Worm (Caenorhabditis elegans): ENCODE data around the gene pqn-54.

The pqn-54 gene

DNA sequence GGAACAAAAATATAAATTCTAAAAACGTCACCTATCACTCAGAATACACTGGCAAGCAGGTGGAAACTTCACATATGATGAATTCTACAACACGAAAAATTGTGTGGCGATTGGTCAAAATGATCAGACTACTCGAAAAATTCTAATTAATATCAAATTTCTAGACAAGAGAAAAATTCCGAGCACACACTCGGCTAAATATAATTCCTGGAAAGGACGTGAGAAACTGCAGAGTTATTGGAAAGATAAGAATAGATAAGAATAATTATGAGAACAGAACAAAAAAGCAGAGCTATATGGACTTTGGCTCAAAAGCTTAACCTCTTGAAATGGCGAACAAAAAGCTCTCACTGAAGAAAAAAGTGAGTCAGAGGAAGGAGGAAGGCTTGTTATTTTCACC is 22.5 kb downstream of the pqn-54 start:
- TF ChIP-seq nhr-43 (tag; optimal IDR thresholded peaks at IDR 0.05; ENCODE audit: poor library complexity, severe bottlenecking) (no peak), pha-4 (tag; optimal IDR thresholded peaks at IDR 0.05) (no peak), fkh-10 (GFP tag; optimal IDR thresholded peaks at IDR 0.05) (no peak), fos-1 (tag; optimal IDR thresholded peaks at IDR 0.05) (no peak), elt-2 (tag; optimal IDR thresholded peaks at IDR 0.05) (no peak), nhr-237 (tag; optimal IDR thresholded peaks at IDR 0.05) (no peak), ztf-4 (tag; optimal IDR thresholded peaks at IDR 0.05) (no peak), jun-1 (tag; optimal IDR thresholded peaks at IDR 0.05) (no peak), sea-2 (GFP tag; optimal IDR thresholded peaks at IDR 0.05) (no peak)

DNA sequence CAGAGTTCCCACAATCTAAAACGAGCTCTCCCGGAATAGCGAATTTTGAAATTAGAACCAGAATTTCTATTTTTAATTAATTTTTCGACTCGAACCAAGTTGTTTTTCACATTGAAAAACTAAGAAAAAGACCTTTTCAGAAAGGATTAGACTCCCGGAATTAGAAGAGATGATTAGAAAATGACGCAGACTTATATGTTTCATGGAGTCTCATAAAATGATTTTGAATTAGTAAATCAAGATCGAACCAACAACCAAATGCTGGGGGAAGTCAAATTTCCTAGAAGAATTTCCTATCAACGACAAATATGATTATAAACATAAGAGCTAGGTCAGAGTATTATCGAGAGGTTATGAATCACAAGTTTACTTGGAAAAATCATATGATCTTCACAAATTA is 23.9 kb downstream of the pqn-54 start:
- TF ChIP-seq lin-39 (tag; optimal IDR thresholded peaks at IDR 0.05) (no peak), fkh-10 (GFP tag; optimal IDR thresholded peaks at IDR 0.05) (no peak), unc-39 (tag; optimal IDR thresholded peaks at IDR 0.05) (no peak), sea-2 (GFP tag; optimal IDR thresholded peaks at IDR 0.05) (no peak), fkh-2 (tag; optimal IDR thresholded peaks at IDR 0.05) (no peak), tbx-2 (tag; optimal IDR thresholded peaks at IDR 0.05) (no peak), ztf-11 (tag; optimal IDR thresholded peaks at IDR 0.05) (no peak), nhr-67 (tag; optimal IDR thresholded peaks at IDR 0.05) (no peak), nhr-76 (tag; optimal IDR thresholded peaks at IDR 0.05) (no peak), elt-3 (tag; optimal IDR thresholded peaks at IDR 0.05) (no peak), nfya-1 (tag; optimal IDR thresholded peaks at IDR 0.05; ENCODE audit: insufficient read depth) (no peak), nhr-12 (tag; optimal IDR thresholded peaks at IDR 0.05) (no peak), nhr-237 (tag; optimal IDR thresholded peaks at IDR 0.05) (no peak), ceh-82 (tag; optimal IDR thresholded peaks at IDR 0.05) (no peak), daf-12 (tag; optimal IDR thresholded peaks at IDR 0.05) (no peak), mdl-1 (tag; optimal IDR thresholded peaks at IDR 0.05) (no peak), elt-2 (tag; optimal IDR thresholded peaks at IDR 0.05) (no peak)

DNA sequence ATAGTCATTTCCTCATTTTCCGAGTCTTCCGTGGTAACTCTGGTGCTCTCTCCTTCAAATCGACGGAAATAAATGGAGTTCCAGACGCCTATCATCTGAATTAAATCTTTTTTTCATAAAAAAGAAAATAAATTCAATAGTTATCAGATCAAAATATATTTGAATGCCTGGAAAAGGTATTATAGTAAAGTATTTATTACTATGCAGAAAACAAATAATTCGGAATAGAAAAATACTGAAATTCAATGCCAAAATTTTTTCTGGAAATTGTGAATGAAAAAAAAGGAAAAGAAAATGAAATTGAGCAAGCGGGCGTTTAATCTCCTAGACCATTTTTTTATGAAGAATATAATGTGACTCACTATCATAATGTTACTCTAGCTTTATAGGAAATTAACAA is 26.7 kb downstream of the pqn-54 start, which contains the start of gene C38C3.6:
C38C3.6 (minus strand) TSS at position 101 of the 400 bp plus-strand sequence.
- TF ChIP-seq nhr-77 (tag; optimal IDR thresholded peaks at IDR 0.05), result no peak
- TF ChIP-seq unc-62 (GFP tag; optimal IDR thresholded peaks at IDR 0.05), result no peak
- no peak for TF ChIP-seq nhr-25 (tag; optimal IDR thresholded peaks at IDR 0.05)
- TF ChIP-seq aly-2 (tag; optimal IDR thresholded peaks at IDR 0.05), result no peak
- TF ChIP-seq fos-1 (tag; optimal IDR thresholded peaks at IDR 0.05), result no peak
- TF ChIP-seq snpc-4 (tag; optimal IDR thresholded peaks at IDR 0.05), result no peak
- no peak for TF ChIP-seq ceh-82 (tag; optimal IDR thresholded peaks at IDR 0.05)
- TF ChIP-seq ama-1 (optimal IDR thresholded peaks at IDR 0.05), result no peak
- TF ChIP-seq ceh-28 (tag; optimal IDR thresholded peaks at IDR 0.05), result no peak
- TF ChIP-seq skn-1 (tag; optimal IDR thresholded peaks at IDR 0.05), result no peak
- no peak for TF ChIP-seq unc-39 (tag; optimal IDR thresholded peaks at IDR 0.05)
- TF ChIP-seq lin-15B (tag; optimal IDR thresholded peaks at IDR 0.05), result no peak

DNA sequence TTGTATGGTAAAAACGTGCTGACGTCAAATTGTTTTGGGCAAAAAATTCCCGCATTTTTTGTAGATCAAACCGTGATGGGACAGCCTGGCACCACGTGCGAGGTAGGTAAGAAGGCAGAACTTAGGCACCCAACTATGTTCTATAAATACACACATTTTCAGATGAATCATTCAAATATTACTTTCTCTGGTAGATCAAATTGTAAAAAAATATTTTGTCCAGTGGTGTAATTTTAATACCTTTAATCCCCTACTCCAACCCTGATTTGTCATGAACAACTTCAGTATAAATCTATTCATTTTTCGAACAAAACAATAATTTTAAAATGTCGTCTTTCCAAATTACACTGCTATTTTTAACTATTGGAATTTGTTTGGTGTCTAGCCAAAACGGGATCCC is 29.7 kb downstream of the pqn-54 start, which contains the start of gene spig-7:
spig-7 (plus strand) TSS at position 301 of the 400 bp plus-strand sequence.
- TF ChIP-seq nhr-76 (tag; optimal IDR thresholded peaks at IDR 0.05) (no peak), elt-2 (tag; optimal IDR thresholded peaks at IDR 0.05) (no peak), nhr-237 (tag; optimal IDR thresholded peaks at IDR 0.05) (no peak), ceh-9 (tag; optimal IDR thresholded peaks at IDR 0.05) (no peak), nhr-67 (tag; optimal IDR thresholded peaks at IDR 0.05) (no peak), nhr-25 (tag; optimal IDR thresholded peaks at IDR 0.05) (no peak), elt-3 (tag; optimal IDR thresholded peaks at IDR 0.05) (no peak)

DNA sequence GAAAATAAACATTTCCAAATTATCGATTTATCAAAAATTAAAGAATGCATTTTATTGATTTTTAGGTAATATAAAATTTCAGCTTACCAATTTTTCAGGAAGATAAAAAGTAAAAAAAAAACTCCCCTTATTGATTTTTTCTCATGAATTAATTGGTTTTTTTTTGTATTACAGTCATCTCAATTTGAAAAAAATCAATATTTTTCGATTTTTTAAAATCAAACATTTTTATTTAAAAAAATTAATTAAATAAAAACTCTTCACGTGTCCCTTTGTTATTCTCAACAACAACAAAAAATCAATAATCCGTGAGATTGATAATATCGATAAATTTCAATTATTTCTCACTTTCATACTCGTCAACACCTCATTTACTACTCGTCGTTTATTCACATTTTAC is 30.5 kb downstream of the pqn-54 start, which contains the start of gene C38C3.3:
C38C3.3 (plus strand) TSS at position 301 of the 400 bp plus-strand sequence.
- TF ChIP-seq elt-3 (tag; optimal IDR thresholded peaks at IDR 0.05) (no peak), ceh-28 (tag; optimal IDR thresholded peaks at IDR 0.05) (peak; percentile 15)

DNA sequence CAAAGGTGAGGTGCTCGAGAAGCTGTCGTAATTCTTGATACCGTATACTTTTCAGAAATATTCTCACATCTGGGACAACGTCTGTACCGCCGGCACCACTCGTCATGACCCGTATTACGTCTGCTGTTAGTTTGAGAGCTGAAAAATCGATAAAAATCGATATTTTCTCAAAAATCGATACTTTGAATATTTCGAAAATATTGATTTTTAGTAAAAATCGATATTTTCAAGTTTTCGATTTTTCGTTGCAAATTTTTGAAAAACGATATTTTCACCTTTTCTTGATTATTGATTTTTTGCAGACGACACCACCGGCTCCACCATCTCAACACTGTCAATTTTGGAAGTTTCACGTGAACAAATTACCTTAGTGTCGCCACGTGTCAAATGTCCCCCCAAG is 31.0 kb downstream of the pqn-54 start:
- no peak for TF ChIP-seq lin-15B (tag; optimal IDR thresholded peaks at IDR 0.05)
- TF ChIP-seq ceh-28 (tag; optimal IDR thresholded peaks at IDR 0.05), result peak; percentile 89

Measured in whole organism, L3 larva.